Worm (Caenorhabditis elegans) whole organism, midembryonic: Measurements from ENCODE around the gene srab-1.

ENCODE experiments used
- T22C8.4 ChIP-seq: fragments of 200-800 bp; sonication (Bioruptor generic); IDR thresholded peaks from 2 replicates; pipeline ENCODE4 v1.3.6; 2022; ENCODE audit warnings: missing genetic modification characterization, missing compliant biosample characterization
- flt-1 ChIP-seq: fragments of 200-800 bp; sonication (Bioruptor generic); IDR thresholded peaks from 2 replicates; pipeline ENCODE4 v1.3.6; 2022; ENCODE audit warnings: missing genetic modification characterization, missing compliant biosample characterization
- med-1 ChIP-seq: sonication (generic microtip); optimal IDR thresholded peaks from 2 replicates; lab custom pipeline; 2017; ENCODE audit warnings: missing genetic modification characterization, mild to moderate bottlenecking, missing compliant biosample characterization, antibody characterized with exemption, missing genetic modification reagents; ENCODE audit not compliant: insufficient read depth

- TF ChIP-seq flt-1 (GFP tag; lab: Robert Waterston, UW) (no peak), med-1 (GFP tag; lab: Kevin White, UChicago) (no peak), T22C8.4 (GFP tag; lab: Robert Waterston, UW) (no peak)
Measured at ce11 chrV:5102017-5102416, at the start of gene srab-1.
